Fruit fly (Drosophila melanogaster) Kc167 (cell line): ENCODE results near the gene tHMG1.

Experiments
- Myc ChIP-seq: fragments of >200 bp; optimal IDR thresholded peaks from 2 replicates; lab custom pipeline; 2017; ENCODE audit warnings: missing external identifiers
- h ChIP-seq: fragments of >200 bp; optimal IDR thresholded peaks from 3 replicates; lab custom pipeline; 2018; ENCODE audit warnings: missing external identifiers
- psq ChIP-seq: fragments of >200 bp; optimal IDR thresholded peaks from 2 replicates; lab custom pipeline; 2017; ENCODE audit warnings: missing external identifiers
- ttk ChIP-seq: sonication (Bioruptor generic); optimal IDR thresholded peaks from 2 replicates; lab custom pipeline; 2017; ENCODE audit warnings: missing external identifiers

DNA sequence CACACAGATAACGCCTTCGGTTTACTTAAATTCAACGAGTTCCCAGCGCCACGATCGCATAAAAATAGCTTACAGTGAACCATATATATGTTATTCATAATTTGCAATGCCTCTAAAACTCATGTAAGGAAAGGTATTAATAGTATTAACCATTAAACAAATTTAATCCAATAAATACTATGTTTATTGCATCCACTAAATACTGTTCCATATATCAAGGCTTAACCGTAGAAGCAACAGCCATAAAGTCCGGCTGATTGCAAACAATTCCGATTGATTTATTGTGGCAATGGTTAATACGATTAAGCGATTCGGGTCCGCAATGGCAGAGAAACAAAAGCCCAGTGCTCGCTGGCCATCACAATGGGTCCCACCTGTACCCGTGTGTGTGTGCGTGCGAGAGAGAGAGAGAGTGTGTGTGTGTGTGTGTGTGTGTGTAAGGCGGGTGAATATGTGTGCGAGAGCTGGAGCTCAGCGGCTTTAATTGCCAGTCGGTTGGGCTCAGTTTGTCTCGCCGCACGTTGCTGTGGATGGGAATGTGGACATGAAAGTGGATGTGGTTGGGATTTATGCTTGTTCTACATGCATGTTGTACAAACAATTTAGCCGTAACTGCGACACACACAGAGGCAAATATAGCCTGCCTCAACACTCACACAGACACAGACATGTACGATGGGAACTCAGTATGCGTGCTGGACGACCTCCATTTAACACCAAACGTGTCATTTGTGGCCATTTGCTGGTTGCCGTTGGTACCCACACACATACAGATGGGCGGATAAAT lies 3.1 kb downstream of the tHMG1 start:
- TF ChIP-seq Myc (lab: Kevin White, UChicago) (no peak), psq (lab: Kevin White, UChicago) (no peak), ttk (lab: Kevin White, UChicago) (no peak), h (lab: Kevin White, UChicago) (no peak)
